Worm (Caenorhabditis elegans): Measurements from ENCODE around the gene F40G9.17.

F40G9.17 gene

DNA sequence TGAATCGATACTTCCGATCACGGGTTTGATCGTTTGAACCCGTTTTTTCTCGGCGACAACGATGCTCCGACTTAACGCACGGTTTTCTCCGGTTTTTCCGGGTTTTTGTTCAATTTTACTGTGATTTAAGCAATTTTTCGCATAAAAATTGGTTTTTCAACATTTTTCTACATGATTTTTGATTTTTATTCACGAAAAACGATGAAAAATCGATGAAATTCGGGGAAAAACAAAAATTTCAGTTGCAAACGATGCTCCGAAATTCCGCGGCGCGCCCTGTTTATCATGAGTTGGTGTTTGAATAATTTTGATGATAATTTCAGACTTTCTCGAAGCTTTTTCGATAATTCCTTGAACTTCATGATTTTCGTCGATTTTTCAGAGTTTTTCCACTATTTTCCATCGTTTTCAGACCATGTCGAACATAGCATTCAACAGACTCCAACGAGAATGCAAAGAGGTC lies 5.8 kb upstream of the F40G9.17 start, which contains the start of gene ubc-20 (continued):
- TF ChIP-seq lin-15B (tag; optimal IDR thresholded peaks at IDR 0.05) (peak; percentile 15), ama-1 (optimal IDR thresholded peaks at IDR 0.05) (no peak), tbx-2 (tag; optimal IDR thresholded peaks at IDR 0.05) (no peak), unc-62 (GFP tag; optimal IDR thresholded peaks at IDR 0.05) (no peak), pha-4 (tag; optimal IDR thresholded peaks at IDR 0.05) (peak; percentile 51), fkh-10 (GFP tag; optimal IDR thresholded peaks at IDR 0.05) (no peak), unc-39 (tag; optimal IDR thresholded peaks at IDR 0.05) (no peak), ceh-82 (tag; optimal IDR thresholded peaks at IDR 0.05) (no peak), pqm-1 (tag; optimal IDR thresholded peaks at IDR 0.05) (no peak), nhr-237 (tag; optimal IDR thresholded peaks at IDR 0.05) (no peak), nhr-23 (tag; optimal IDR thresholded peaks at IDR 0.05) (no peak)

DNA sequence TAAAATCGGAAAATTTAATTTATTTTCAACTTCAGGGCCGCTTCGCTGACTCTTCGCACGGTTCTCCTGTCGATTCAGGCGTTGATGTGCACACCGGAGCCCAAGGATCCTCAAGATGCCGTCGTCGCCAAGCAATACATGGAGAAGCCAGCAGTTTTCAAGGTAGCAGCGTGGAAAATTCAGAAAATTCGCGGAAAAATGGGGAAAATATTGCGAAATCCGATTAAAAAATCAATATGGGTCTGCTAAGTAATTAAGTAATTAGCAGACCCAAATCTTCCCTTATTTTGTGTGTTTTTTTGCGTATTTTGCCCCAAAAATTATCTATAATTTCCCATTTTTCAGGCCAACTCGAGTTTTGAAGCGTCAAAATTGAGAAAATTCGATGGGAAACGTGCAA lies 5.0 kb upstream of the F40G9.17 start:
- no peak for TF ChIP-seq snpc-4 (tag; optimal IDR thresholded peaks at IDR 0.05)
- no peak for TF ChIP-seq nhr-67 (tag; optimal IDR thresholded peaks at IDR 0.05)
- TF ChIP-seq nhr-237 (tag; optimal IDR thresholded peaks at IDR 0.05), result no peak
- TF ChIP-seq unc-62 (GFP tag; optimal IDR thresholded peaks at IDR 0.05), result no peak
- no peak for TF ChIP-seq sea-2 (GFP tag; optimal IDR thresholded peaks at IDR 0.05)
- TF ChIP-seq unc-39 (tag; optimal IDR thresholded peaks at IDR 0.05), result no peak
- TF ChIP-seq ceh-16 (tag; optimal IDR thresholded peaks at IDR 0.05), result no peak

ce11 chrIII:190686-191085 lies 3.6 kb upstream of the F40G9.17 start, which contains the start of gene cox-17:
Gene cox-17, plus strand, starts transcription at chrIII:190986.
- TF ChIP-seq nhr-76 (tag; optimal IDR thresholded peaks at IDR 0.05) (no peak), elt-2 (tag; optimal IDR thresholded peaks at IDR 0.05) (peak; percentile 6)

DNA sequence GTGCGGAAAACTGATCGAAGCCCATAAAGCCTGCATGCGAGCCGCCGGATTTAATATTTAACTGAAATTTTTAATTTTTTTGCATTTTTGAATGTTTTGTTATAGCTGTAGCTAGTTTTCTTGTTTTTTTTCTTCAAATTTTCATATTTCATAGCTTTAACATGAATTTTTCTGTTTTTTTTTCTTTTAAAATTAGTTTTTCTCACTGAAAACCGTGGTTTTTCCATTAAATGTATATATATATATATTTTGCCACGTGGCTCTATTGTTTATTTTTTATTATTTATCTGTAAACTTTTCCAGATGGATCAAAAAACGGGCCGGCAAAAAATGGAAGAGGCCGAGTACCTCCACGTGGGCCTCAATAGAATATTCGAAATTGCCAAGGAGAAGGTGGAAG lies 2.5 kb upstream of the F40G9.17 start, which contains the start of gene sec-20:
TSS of gene sec-20 (plus strand) at position 301 of the 400 bp plus-strand sequence.
- TF ChIP-seq mdl-1 (tag; optimal IDR thresholded peaks at IDR 0.05) (no peak), nhr-12 (tag; optimal IDR thresholded peaks at IDR 0.05) (no peak), pqm-1 (tag; optimal IDR thresholded peaks at IDR 0.05) (no peak), nhr-23 (tag; optimal IDR thresholded peaks at IDR 0.05) (no peak), nhr-76 (tag; optimal IDR thresholded peaks at IDR 0.05) (no peak), pha-4 (tag; optimal IDR thresholded peaks at IDR 0.05) (no peak), sea-2 (GFP tag; optimal IDR thresholded peaks at IDR 0.05) (no peak), egl-5 (tag; optimal IDR thresholded peaks at IDR 0.05) (no peak), ztf-11 (tag; optimal IDR thresholded peaks at IDR 0.05) (no peak), nhr-25 (tag; optimal IDR thresholded peaks at IDR 0.05) (no peak), nhr-67 (tag; optimal IDR thresholded peaks at IDR 0.05) (no peak), daf-12 (tag; optimal IDR thresholded peaks at IDR 0.05) (no peak), lin-15B (tag; optimal IDR thresholded peaks at IDR 0.05) (no peak), R02D3.7 (tag; optimal IDR thresholded peaks at IDR 0.05) (no peak), fkh-10 (GFP tag; optimal IDR thresholded peaks at IDR 0.05) (no peak), hmg-11 (tag; optimal IDR thresholded peaks at IDR 0.05) (no peak), fos-1 (tag; optimal IDR thresholded peaks at IDR 0.05) (no peak)

- no peak for TF ChIP-seq eor-1 (tag; optimal IDR thresholded peaks at IDR 0.05)
- peak; percentile 96 for TF ChIP-seq ceh-28 (tag; optimal IDR thresholded peaks at IDR 0.05)
- TF ChIP-seq ztf-11 (tag; optimal IDR thresholded peaks at IDR 0.05), result no peak
- no peak for TF ChIP-seq nhr-43 (tag; optimal IDR thresholded peaks at IDR 0.05; ENCODE audit: poor library complexity, severe bottlenecking)
- TF ChIP-seq fos-1 (tag; optimal IDR thresholded peaks at IDR 0.05), result no peak
- no peak for TF ChIP-seq lin-15B (tag; optimal IDR thresholded peaks at IDR 0.05)
- no peak for TF ChIP-seq elt-3 (tag; optimal IDR thresholded peaks at IDR 0.05)
Measured at ce11 chrIII:203953-204352, 9.7 kb downstream of the F40G9.17 start.

DNA sequence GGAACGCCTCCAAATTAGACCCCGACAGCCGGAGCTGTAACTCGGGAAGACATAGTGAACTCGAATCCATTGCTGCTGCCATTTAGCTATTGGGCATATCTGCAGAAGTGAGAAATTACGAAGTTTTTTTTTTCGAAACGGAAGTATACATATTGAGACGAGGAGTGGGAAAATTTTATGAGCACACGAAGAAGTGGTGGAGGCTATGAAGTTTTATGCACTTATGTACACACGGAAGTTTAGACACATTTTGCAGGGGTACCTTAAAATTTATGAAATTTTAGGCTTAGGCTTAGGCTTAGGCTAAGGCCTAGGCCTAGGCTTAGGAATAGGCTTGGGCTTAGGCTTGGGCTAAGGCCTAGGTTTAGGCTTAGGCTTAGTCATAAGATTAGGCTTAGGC lies 12.8 kb downstream of the F40G9.17 start, which contains the start of gene W10C4.1:
TSS of gene W10C4.1 (minus strand) at position 101 of the 400 bp plus-strand sequence.
- TF ChIP-seq nhr-23 (tag; optimal IDR thresholded peaks at IDR 0.05) (no peak), ceh-28 (tag; optimal IDR thresholded peaks at IDR 0.05) (no peak), ztf-11 (tag; optimal IDR thresholded peaks at IDR 0.05) (no peak), nhr-12 (tag; optimal IDR thresholded peaks at IDR 0.05) (no peak), snpc-4 (tag; optimal IDR thresholded peaks at IDR 0.05) (no peak), R02D3.7 (tag; optimal IDR thresholded peaks at IDR 0.05) (no peak), skn-1 (tag; optimal IDR thresholded peaks at IDR 0.05) (no peak), ceh-9 (tag; optimal IDR thresholded peaks at IDR 0.05) (no peak)

Data from whole organism, L3 larva.